Worm (Caenorhabditis elegans) whole organism, early embryonic: ENCODE measurements around the gene alh-13.

Source experiments
- ets-7 ChIP-seq: sonication (generic microtip); optimal IDR thresholded peaks from 2 replicates; lab custom pipeline; 2016; ENCODE audit warnings: missing genotype, missing genetic modification characterization, missing compliant biosample characterization
- flt-1 ChIP-seq: fragments of 200-800 bp; sonication (Bioruptor generic); IDR thresholded peaks from 2 replicates; pipeline ENCODE4 v1.3.6; 2022; ENCODE audit warnings: missing genetic modification characterization, missing compliant biosample characterization

ce11 chrX:12764009-12764408 lies 18.2 kb upstream of the alh-13 start:
- TF ChIP-seq flt-1 (GFP tag; lab: Robert Waterston, UW) (no peak), ets-7 (tag; lab: Kevin White, UChicago) (no peak)
